Fruit fly (Drosophila melanogaster) S2 (cell line): ENCODE measurements around the gene Obp99b.

ENCODE experiments used
- CG8478 ChIP-seq: fragments of >200 bp; optimal IDR thresholded peaks from 2 replicates; lab custom pipeline; 2018
- CTCF ChIP-seq, 2 experiments: fragments of >200 bp; optimal IDR thresholded peaks; 2 replicates each; lab custom pipeline; 2018

dm6 chr3R:29696359-29696758 lies 20.3 kb downstream of the Obp99b start:
- TF ChIP-seq CG8478 (lab: Kevin White, UChicago) (no peak), CTCF (optimal IDR thresholded peaks at IDR 0.05; lab: Kevin White, UChicago) (no peak)
